Worm (Caenorhabditis elegans): Measurements from ENCODE around the gene srh-99.

srh-99 gene

DNA sequence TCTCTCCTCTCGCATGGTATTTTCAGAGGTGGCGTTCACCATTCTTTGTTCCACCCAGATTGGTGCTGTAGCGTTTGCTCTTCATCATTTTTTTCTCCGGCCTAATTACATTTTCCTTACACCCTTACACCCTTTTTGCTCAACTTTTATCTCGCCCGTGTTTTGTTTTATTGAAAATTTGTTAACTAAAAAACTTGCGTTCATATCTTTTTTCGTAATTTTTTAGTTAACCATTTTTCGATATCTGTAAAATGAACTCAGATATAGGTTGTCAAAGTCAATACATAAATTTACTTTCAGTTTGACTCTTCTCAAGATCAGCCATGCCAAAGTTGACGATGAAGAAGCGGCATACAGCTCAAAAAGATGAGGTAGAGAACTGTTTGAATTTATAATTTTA, 25.2 kb upstream of the srh-99 start, which contains the start of gene F12E12.1:
TSS of gene F12E12.1 (plus strand) at position 301 of the 400 bp plus-strand sequence.
- no peak for TF ChIP-seq hmg-11 (tag; optimal IDR thresholded peaks at IDR 0.05)
- no peak for TF ChIP-seq ceh-9 (tag; optimal IDR thresholded peaks at IDR 0.05)
- no peak for TF ChIP-seq nhr-76 (tag; optimal IDR thresholded peaks at IDR 0.05)
- TF ChIP-seq elt-3 (tag; optimal IDR thresholded peaks at IDR 0.05), result no peak
- no peak for TF ChIP-seq sea-2 (GFP tag; optimal IDR thresholded peaks at IDR 0.05)
- no peak for TF ChIP-seq egl-5 (tag; optimal IDR thresholded peaks at IDR 0.05)
- no peak for TF ChIP-seq lin-39 (tag; optimal IDR thresholded peaks at IDR 0.05)

ce11 chrII:3739647-3740046, 23.3 kb upstream of the srh-99 start, which contains the start of gene F12E12.2:
Gene F12E12.2, plus strand, starts transcription at chrII:3739947.
- TF ChIP-seq mdl-1 (tag; optimal IDR thresholded peaks at IDR 0.05) (no peak), aly-2 (tag; optimal IDR thresholded peaks at IDR 0.05) (no peak), lin-39 (tag; optimal IDR thresholded peaks at IDR 0.05) (no peak), lin-15B (tag; optimal IDR thresholded peaks at IDR 0.05) (no peak), mml-1 (tag; optimal IDR thresholded peaks at IDR 0.05) (no peak), egl-27 (tag; optimal IDR thresholded peaks at IDR 0.05) (no peak), tbx-2 (tag; optimal IDR thresholded peaks at IDR 0.05) (no peak), lsy-12 (tag; optimal IDR thresholded peaks at IDR 0.05) (no peak), nhr-76 (tag; optimal IDR thresholded peaks at IDR 0.05) (no peak), nhr-25 (tag; optimal IDR thresholded peaks at IDR 0.05) (no peak), ceh-16 (tag; optimal IDR thresholded peaks at IDR 0.05) (no peak)

DNA sequence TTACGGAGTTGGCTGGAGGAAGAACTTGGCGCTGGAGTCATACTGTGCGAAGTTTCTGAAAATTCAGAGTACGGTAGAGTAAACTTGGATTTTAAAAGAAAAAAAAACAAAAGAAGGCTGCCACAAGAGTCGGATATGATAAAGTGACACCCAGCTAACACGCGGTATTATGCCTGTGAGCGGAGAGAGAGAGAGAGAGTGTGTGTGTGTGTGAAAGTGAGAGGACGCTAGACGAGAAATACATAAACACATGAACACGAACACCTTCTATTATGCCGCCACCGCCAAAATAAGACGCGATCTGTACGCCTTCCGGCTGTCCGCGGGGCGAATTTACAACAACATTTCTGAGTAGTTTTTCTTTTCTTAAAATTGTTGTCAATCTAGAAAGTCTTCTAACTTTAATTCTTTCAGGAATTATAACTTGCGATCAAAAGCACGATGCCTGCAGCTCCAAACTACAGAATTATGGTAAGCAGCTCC, 20.6 kb upstream of the srh-99 start, which contains the start of gene F12E12.6:
TSS of gene F12E12.6 (minus strand) at position 51 of the 483 bp plus-strand sequence.
- TF ChIP-seq nhr-28 (tag; optimal IDR thresholded peaks at IDR 0.05) (no peak), ztf-11 (tag; optimal IDR thresholded peaks at IDR 0.05) (no peak), sea-2 (GFP tag; optimal IDR thresholded peaks at IDR 0.05) (no peak), R02D3.7 (tag; optimal IDR thresholded peaks at IDR 0.05) (no peak)

DNA sequence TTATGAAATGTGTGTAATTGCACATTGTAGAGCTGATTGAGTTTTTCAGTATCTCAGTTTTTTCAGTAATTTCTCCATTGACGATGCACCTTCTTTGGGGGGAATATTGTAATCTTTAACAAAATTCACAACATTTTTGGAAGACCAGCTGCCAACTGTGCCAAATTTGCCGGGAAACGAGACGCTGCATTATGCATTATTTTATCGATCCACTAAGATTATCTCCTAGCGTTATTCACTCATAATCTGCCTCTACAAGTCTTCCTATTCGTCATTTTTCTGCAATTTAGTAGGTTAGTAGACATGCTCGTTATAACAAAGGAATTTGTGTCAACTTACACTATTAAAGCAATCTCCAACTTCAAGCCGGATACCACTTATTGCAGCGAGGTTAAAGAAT, 15.4 kb upstream of the srh-99 start, which contains the start of the genes sdz-12 and bath-31:
TSS of gene sdz-12 (minus strand) at position 101 of the 400 bp plus-strand sequence.
TSS of gene bath-31 (plus strand) at position 251 of the 400 bp plus-strand sequence.
- no peak for TF ChIP-seq fkh-10 (GFP tag; optimal IDR thresholded peaks at IDR 0.05)

DNA sequence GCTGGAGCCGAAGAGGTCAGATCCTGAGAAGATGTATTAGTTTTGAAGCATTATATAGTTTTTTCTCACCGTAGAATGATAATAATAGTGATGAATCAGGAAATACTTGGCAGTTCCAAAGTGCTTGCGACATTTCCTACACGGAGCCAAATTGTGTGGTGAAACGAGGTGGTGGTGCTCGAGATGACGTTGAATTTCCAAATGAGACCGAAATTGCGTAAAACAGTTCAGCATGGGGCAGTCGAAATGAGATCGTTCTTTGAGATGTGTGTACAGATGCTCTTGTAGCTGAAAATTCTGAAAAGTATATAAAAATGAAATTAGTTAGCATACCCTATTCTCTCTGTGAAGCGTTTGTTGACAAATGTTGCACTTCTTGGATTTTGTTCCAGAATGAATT, 11.6 kb upstream of the srh-99 start, which contains the start of gene C46E10.8:
TSS of gene C46E10.8 (minus strand) at position 101 of the 400 bp plus-strand sequence.
- TF ChIP-seq snpc-4 (tag; optimal IDR thresholded peaks at IDR 0.05) (no peak), nhr-77 (tag; optimal IDR thresholded peaks at IDR 0.05) (no peak), fkh-10 (GFP tag; optimal IDR thresholded peaks at IDR 0.05) (no peak), lin-39 (tag; optimal IDR thresholded peaks at IDR 0.05) (no peak)

DNA sequence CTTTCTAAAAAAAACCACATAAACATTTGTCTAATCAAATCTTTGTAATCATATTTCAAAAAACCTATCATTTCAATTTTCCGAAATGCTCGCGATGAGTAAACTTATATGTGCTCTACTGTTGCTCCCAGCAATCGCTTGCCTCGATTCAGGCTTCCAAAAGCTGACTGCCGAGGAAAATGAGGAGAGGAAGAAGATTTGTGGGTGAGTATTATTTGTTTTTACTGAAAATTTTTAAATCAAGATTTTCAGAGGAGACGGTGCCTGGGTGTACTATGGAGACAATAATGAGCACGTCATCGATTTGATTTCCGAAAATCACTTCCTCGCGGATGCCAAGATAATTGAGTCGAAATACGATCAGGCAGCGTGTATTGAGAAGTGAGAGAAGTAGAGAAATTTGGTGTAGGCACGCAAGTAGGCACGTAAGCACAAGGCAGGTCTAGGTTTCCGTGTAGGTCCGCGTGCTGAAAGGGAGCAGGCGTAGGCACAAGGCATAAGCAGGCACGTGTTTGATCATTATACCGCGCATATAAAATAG, 7.9 kb upstream of the srh-99 start, which contains the start of gene C46E10.1:
TSS of gene C46E10.1 (plus strand) at position 51 of the 541 bp plus-strand sequence.
- TF ChIP-seq unc-39 (tag; optimal IDR thresholded peaks at IDR 0.05) (no peak), pqm-1 (tag; optimal IDR thresholded peaks at IDR 0.05) (no peak), hmg-11 (tag; optimal IDR thresholded peaks at IDR 0.05) (no peak), nhr-28 (tag; optimal IDR thresholded peaks at IDR 0.05) (no peak), lin-15B (tag; optimal IDR thresholded peaks at IDR 0.05) (no peak), ama-1 (optimal IDR thresholded peaks at IDR 0.05) (no peak), tbx-2 (tag; optimal IDR thresholded peaks at IDR 0.05) (no peak), ceh-82 (tag; optimal IDR thresholded peaks at IDR 0.05) (no peak), nhr-12 (tag; optimal IDR thresholded peaks at IDR 0.05) (no peak), elt-1 (tag; optimal IDR thresholded peaks at IDR 0.05) (no peak), pha-4 (tag; optimal IDR thresholded peaks at IDR 0.05) (no peak), mml-1 (tag; optimal IDR thresholded peaks at IDR 0.05) (no peak), R02D3.7 (tag; optimal IDR thresholded peaks at IDR 0.05) (no peak), nhr-23 (tag; optimal IDR thresholded peaks at IDR 0.05) (no peak), lin-39 (tag; optimal IDR thresholded peaks at IDR 0.05) (no peak), elt-2 (tag; optimal IDR thresholded peaks at IDR 0.05) (no peak), egl-27 (tag; optimal IDR thresholded peaks at IDR 0.05) (no peak), nhr-77 (tag; optimal IDR thresholded peaks at IDR 0.05) (no peak), eor-1 (tag; optimal IDR thresholded peaks at IDR 0.05) (no peak), fkh-2 (tag; optimal IDR thresholded peaks at IDR 0.05) (no peak)
